Fruit fly (Drosophila melanogaster) whole organism, pupa: Measurements from ENCODE around the gene eIF4E5.

Experiments used
- CG13204 ChIP-seq: fragments of 200-800 bp; sonication (Bioruptor generic); optimal IDR thresholded peaks from 2 replicates; lab custom pipeline; 2018; ENCODE audit warnings: missing biosample characterization, mild to moderate bottlenecking, missing genetic modification characterization, moderate library complexity
- CG14655 ChIP-seq: fragments of 200-800 bp; sonication (Bioruptor generic); optimal IDR thresholded peaks from 3 replicates; lab custom pipeline; 2017; ENCODE audit warnings: mild to moderate bottlenecking, missing biosample characterization, missing genetic modification reagents, missing genetic modification characterization
- CG15710 ChIP-seq: fragments of 200-800 bp; sonication (Bioruptor generic); optimal IDR thresholded peaks from 2 replicates; lab custom pipeline; 2018; ENCODE audit warnings: missing biosample characterization, mild to moderate bottlenecking, missing genetic modification characterization, moderate library complexity
- CG32121 ChIP-seq: fragments of 200-800 bp; sonication (Bioruptor generic); IDR thresholded peaks from 2 replicates; pipeline ENCODE4 v1.3.6; 2022; ENCODE audit warnings: missing biosample characterization, missing genetic modification characterization
- CG4496 ChIP-seq: fragments of 200-800 bp; sonication (Bioruptor generic); IDR thresholded peaks from 3 replicates; pipeline ENCODE4 v1.3.6; 2022; ENCODE audit warnings: missing biosample characterization, missing genetic modification characterization
- CG8159 ChIP-seq: fragments of 200-800 bp; sonication (Bioruptor generic); optimal IDR thresholded peaks from 3 replicates; lab custom pipeline; 2018; ENCODE audit warnings: missing biosample characterization, mild to moderate bottlenecking, missing genetic modification characterization, moderate library complexity
- D1 ChIP-seq: fragments of 200-800 bp; sonication (Bioruptor generic); optimal IDR thresholded peaks from 2 replicates; lab custom pipeline; 2018; ENCODE audit warnings: missing biosample characterization, mild to moderate bottlenecking, missing genetic modification characterization, moderate library complexity
- EcR ChIP-seq: fragments of 200-800 bp; sonication (Bioruptor generic); optimal IDR thresholded peaks from 3 replicates; lab custom pipeline; 2019; ENCODE audit warnings: missing biosample characterization, missing genetic modification characterization, mild to moderate bottlenecking, moderate library complexity, missing genetic modification reagents
- Ets98B ChIP-seq: fragments of 200-800 bp; sonication (Bioruptor generic); IDR thresholded peaks from 2 replicates; pipeline ENCODE4 v1.3.6; 2022; ENCODE audit warnings: missing biosample characterization, missing genetic modification characterization
- Pif1A ChIP-seq: fragments of 200-800 bp; sonication (Bioruptor generic); optimal IDR thresholded peaks from 3 replicates; lab custom pipeline; 2016; ENCODE audit warnings: missing biosample characterization, missing genetic modification characterization
- Snoo ChIP-seq: fragments of 200-800 bp; sonication (Bioruptor generic); optimal IDR thresholded peaks from 3 replicates; lab custom pipeline; 2017; ENCODE audit warnings: missing biosample characterization, mild to moderate bottlenecking, missing genetic modification characterization, inconsistent platforms
- fd96Ca ChIP-seq: fragments of 200-800 bp; sonication (Bioruptor generic); IDR thresholded peaks from 3 replicates; pipeline ENCODE4 v1.3.6; 2022; ENCODE audit warnings: missing biosample characterization, missing genetic modification characterization
- gl ChIP-seq: fragments of 200-800 bp; sonication (Bioruptor generic); optimal IDR thresholded peaks from 2 replicates; lab custom pipeline; 2018; ENCODE audit warnings: missing biosample characterization, mild to moderate bottlenecking, missing genetic modification characterization
- rn ChIP-seq: fragments of 200-800 bp; sonication (Bioruptor generic); IDR thresholded peaks from 2 replicates; pipeline ENCODE4 v1.3.6; 2022; ENCODE audit warnings: missing biosample characterization, missing genetic modification characterization

DNA sequence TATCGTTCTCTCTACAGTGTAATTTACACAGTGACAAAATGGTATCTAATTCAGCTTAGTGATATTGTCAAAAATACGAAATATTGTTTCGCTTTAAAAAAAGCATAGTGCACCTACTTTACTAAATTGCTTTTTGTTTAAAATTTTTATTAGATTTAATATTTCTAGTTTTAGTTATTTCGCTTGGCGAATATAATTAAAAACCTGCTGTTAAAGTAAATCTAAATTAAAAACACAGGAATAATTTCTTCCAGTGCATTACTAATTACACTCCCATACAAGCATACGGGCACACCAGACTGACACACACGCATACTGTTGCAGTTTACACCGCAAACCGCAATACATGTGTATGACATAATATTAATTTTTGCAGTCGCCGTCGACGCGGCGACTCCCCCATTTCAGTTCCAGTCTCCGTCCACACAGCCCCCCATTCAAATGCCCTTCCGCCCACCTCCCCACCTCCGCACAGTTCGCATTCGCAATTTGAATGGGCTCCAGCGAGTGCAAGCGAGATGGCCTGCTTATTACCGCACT, 30.8 kb upstream of the eIF4E5 start:
- TF ChIP-seq rn (peak; percentile 71; the same call in 1 of the 2 replicates), Pif1A (GFP tag; lab: Kevin White, UChicago) (peak; percentile 33), EcR (GFP tag; lab: Kevin White, UChicago) (no peak), CG13204 (peak; percentile 23), CG15710 (tag; lab: Kevin White, UChicago) (peak; percentile 68), gl (no peak), CG4496 (GFP tag; lab: Robert Waterston, UW) (peak; percentile 79), fd96Ca (GFP tag; lab: Robert Waterston, UW) (peak; percentile 32; the same call in 1 of the 3 replicates), CG32121 (peak; percentile 87), D1 (no peak), CG8159 (tag; lab: Kevin White, UChicago) (peak; percentile 85), CG14655 (peak; percentile 68), Snoo (tag; lab: Kevin White, UChicago) (peak; percentile 59), Ets98B (GFP tag; lab: Robert Waterston, UW) (peak; percentile 72; the same call in 1 of the 2 replicates)
